Fruit fly (Drosophila melanogaster): Measurements from ENCODE around the gene Dysb.

Dysb gene

DNA sequence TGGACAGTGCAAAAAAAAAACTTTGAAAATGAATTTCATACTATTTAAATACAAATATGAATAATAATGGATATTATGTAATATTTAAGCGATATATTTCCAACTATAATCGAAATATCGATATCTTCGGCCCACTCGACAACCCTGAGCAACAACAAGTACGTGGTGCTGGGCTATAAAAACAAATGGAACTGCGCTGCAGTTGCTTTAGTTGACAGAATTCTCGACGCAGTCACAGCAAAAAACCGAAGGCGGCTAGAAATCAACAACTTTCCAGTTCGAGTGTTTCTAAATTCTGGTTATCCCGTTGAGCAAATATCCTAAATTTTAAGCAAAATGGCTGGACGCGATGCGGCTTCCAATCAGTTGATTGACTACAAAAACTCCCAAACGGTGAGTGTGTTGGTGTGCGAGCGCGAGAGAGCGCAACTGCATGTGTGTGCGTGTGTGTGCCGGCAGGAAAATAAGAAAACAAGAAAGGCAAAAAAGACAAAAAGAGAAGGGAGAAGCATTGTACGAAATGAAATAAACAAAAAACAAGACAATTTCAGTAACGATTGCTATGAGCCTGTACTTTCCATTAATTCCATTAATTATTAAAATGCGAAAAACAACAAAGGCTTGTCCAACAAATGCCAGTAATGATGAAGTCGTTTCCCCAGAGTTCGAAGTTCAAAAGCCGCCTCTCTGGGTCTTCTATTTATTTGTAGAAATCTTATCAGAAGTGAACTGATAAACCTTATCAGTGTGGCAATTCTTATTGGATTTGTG, 44.9 kb upstream of the Dysb start, which contains the start of gene Cat (continued):
- TF ChIP-seq fru (GFP tag; optimal IDR thresholded peaks at IDR 0.05) (peak; percentile 76), Hr78 (GFP tag; optimal IDR thresholded peaks at IDR 0.05) (no peak)

DNA sequence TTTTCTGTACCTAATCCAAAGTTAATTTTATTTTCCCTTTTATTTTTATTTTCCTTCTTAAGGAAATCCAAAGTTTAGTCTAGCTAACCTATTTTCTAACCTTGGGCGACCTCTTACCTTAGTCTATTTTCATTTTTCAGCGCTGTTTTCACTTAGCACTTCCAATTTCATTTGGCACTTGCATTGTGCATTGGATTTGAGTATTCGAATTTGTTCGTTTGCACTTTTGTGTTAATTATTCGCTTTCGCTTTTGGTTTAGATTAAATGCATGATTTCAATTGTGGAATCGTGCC, 44.4 kb upstream of the Dysb start:
- TF ChIP-seq N (GFP tag; optimal IDR thresholded peaks at IDR 0.05) (no peak), sage (GFP tag; optimal IDR thresholded peaks at IDR 0.05) (no peak), Dif (GFP tag; optimal IDR thresholded peaks at IDR 0.05; ENCODE audit: partially characterized antibody) (no peak), Vsx2 (GFP tag; optimal IDR thresholded peaks at IDR 0.05; ENCODE audit: partially characterized antibody) (no peak), CG32264 (GFP tag; optimal IDR thresholded peaks at IDR 0.05) (no peak), OdsH (GFP tag; optimal IDR thresholded peaks at IDR 0.05) (no peak), Hr83 (GFP tag; optimal IDR thresholded peaks at IDR 0.05; ENCODE audit: poor library complexity, severe bottlenecking) (no peak), h (GFP tag; optimal IDR thresholded peaks at IDR 0.05) (no peak), br (GFP tag; optimal IDR thresholded peaks at IDR 0.05) (no peak), CG9705 (GFP tag; optimal IDR thresholded peaks at IDR 0.05) (no peak), sv (GFP tag; optimal IDR thresholded peaks at IDR 0.05) (no peak), usp (GFP tag; optimal IDR thresholded peaks at IDR 0.05) (no peak)

DNA sequence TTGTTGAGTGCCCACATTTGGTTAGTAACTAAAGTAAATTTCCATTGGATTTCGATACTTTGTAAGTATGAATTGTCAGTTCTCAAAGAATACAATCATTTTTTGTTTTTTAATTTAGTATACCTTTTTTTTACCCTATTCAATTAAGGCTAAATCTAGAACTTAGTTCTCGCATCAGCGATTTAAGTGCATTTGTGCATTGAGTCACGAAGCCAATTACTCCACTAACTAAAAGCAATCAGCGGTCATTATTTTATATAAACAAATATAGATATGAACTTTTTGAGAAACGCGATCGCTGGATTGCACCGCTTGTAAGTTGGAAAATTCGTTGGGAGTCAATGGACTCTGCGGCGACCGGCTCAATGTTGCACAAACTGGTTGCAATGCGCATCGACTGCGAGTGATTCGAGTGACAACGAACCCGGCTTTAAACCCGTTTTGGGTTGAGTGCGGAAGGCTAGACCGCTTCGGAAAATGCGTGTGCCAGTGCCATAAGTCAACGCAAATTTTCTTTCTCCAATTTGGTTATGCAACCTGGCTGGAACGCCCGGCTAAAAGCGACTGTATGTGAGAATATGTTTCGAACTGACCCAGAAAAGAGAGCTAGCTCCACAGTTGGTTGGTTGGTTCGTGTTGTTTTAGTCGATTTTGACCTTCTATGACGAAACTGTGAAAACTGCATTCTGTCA, 43.6 kb upstream of the Dysb start:
- TF ChIP-seq dsf (GFP tag; optimal IDR thresholded peaks at IDR 0.05; ENCODE audit: borderline replicate concordance) (no peak), Abd-B (GFP tag; optimal IDR thresholded peaks at IDR 0.05) (no peak), Hnf4 (GFP tag; optimal IDR thresholded peaks at IDR 0.05) (no peak)

DNA sequence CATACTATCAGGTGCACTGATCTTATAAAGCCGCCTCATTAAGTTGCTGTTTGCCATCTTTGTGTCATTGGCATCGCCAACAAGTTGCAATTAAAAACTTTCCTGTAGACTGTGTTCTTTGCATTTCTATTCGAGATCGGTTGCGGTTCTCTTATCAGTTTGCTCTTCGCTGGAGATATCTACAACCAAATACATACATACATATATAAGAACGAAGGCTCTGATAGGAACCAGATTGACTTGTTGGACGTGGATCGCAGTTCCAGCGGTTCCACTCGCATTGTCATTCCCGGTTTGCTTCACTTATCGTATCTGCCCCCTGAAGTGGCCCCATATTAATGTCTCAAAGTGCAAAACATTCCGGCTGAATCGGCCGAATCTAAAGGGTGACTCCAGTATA, 42.7 kb upstream of the Dysb start:
- no peak for TF ChIP-seq br (GFP tag; optimal IDR thresholded peaks at IDR 0.05)
- TF ChIP-seq woc (GFP tag; optimal IDR thresholded peaks at IDR 0.05), result no peak
- no peak for TF ChIP-seq GATAd (GFP tag; optimal IDR thresholded peaks at IDR 0.05)
- TF ChIP-seq Myc (optimal IDR thresholded peaks at IDR 0.05), result no peak
- no peak for TF ChIP-seq foxo (GFP tag; optimal IDR thresholded peaks at IDR 0.05)
- no peak for TF ChIP-seq Sp1 (GFP tag; optimal IDR thresholded peaks at IDR 0.05)
- TF ChIP-seq Dif (GFP tag; optimal IDR thresholded peaks at IDR 0.05; ENCODE audit: partially characterized antibody), result no peak
- no peak for TF ChIP-seq sage (GFP tag; optimal IDR thresholded peaks at IDR 0.05)
- no peak for TF ChIP-seq Mio (GFP tag; optimal IDR thresholded peaks at IDR 0.05)
- no peak for TF ChIP-seq CG9705 (GFP tag; optimal IDR thresholded peaks at IDR 0.05)
- TF ChIP-seq OdsH (GFP tag; optimal IDR thresholded peaks at IDR 0.05), result no peak
- no peak for TF ChIP-seq brk (GFP tag; optimal IDR thresholded peaks at IDR 0.05)
- TF ChIP-seq Hr83 (GFP tag; optimal IDR thresholded peaks at IDR 0.05; ENCODE audit: poor library complexity, severe bottlenecking), result no peak
- no peak for TF ChIP-seq Vsx2 (GFP tag; optimal IDR thresholded peaks at IDR 0.05; ENCODE audit: partially characterized antibody)
- no peak for TF ChIP-seq Hr78 (GFP tag; optimal IDR thresholded peaks at IDR 0.05)
- no peak for TF ChIP-seq Jra (GFP tag; optimal IDR thresholded peaks at IDR 0.05)
- no peak for TF ChIP-seq HLH106 (tag; optimal IDR thresholded peaks at IDR 0.05)
- no peak for TF ChIP-seq dsf (GFP tag; optimal IDR thresholded peaks at IDR 0.05; ENCODE audit: borderline replicate concordance)
- TF ChIP-seq fru (GFP tag; optimal IDR thresholded peaks at IDR 0.05), result no peak

DNA sequence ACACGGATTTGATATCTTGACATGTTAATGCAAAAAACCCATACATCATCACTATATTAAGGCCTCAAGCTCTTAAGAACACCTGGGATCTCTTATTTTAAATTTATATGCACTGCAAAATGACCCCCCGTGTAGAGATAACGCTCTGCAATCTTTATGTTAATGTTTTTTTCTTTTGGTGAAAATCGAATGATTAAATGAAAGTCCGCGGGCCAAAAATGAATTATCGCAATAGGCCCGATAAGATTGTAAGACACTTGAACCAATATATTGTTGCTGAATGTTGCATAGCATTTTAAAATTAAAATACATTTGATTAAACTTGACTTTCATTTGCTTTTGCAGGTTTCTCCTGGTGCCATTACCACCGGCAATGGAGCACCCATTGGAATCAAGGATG, 41.6 kb upstream of the Dysb start:
- no peak for TF ChIP-seq Rel (GFP tag; optimal IDR thresholded peaks at IDR 0.05)
- TF ChIP-seq Rel (tag; optimal IDR thresholded peaks at IDR 0.05), result peak; percentile 27
- TF ChIP-seq CG9705 (GFP tag; optimal IDR thresholded peaks at IDR 0.05), result no peak
- TF ChIP-seq brk (GFP tag; optimal IDR thresholded peaks at IDR 0.05), result peak; percentile 9

DNA sequence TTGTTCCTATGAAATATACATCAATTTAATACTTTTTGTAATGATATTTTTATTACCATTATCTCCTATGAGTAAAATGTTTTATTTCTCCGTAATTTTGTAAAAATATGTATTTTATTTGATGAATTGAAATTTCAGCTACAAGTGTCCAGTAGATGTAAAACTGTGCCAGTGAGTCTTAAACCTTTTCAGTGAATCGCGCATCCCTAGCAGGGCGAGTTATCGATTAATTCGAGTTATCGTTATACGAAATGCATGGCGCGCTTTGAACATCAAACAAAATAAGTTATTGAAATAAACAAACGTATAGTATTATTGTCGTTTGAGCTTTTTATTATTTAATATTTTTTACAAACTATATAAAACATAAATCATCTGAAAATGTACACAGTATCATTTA, 39.3 kb upstream of the Dysb start:
- TF ChIP-seq woc (GFP tag; optimal IDR thresholded peaks at IDR 0.05), result no peak
- peak; percentile 28 for TF ChIP-seq Vsx2 (GFP tag; optimal IDR thresholded peaks at IDR 0.05; ENCODE audit: partially characterized antibody)
- TF ChIP-seq CrebA (GFP tag; optimal IDR thresholded peaks at IDR 0.05; ENCODE audit: borderline replicate concordance), result no peak
- peak; percentile 86 for TF ChIP-seq Myc (optimal IDR thresholded peaks at IDR 0.05)

All from whole organism, wandering third instar larva.